Fruit fly (Drosophila melanogaster) whole organism, prepupa: Measurements from ENCODE around the gene Kmn2.
A peak's percentile ranks its signal among the peaks of the same experiment; 100 is the strongest.

Experiments
- Blimp-1 ChIP-seq: fragments of 200-800 bp; sonication (Bioruptor generic); optimal IDR thresholded peaks from 3 replicates; lab custom pipeline; 2017; ENCODE audit warnings: missing biosample characterization, missing genetic modification characterization, mild to moderate bottlenecking, moderate library complexity, missing genetic modification reagents
- CG11762 ChIP-seq: fragments of 200-800 bp; sonication (Bioruptor generic); optimal IDR thresholded peaks from 3 replicates; lab custom pipeline; 2016; ENCODE audit warnings: missing biosample characterization, missing genetic modification characterization; ENCODE audit not compliant: insufficient read depth
- CG15336 ChIP-seq: fragments of 200-800 bp; sonication (Bioruptor generic); IDR thresholded peaks from 2 replicates; pipeline ENCODE4 v1.3.6; 2022; ENCODE audit warnings: missing biosample characterization, missing genetic modification characterization
- CG16779 ChIP-seq: fragments of 200-800 bp; sonication (Bioruptor generic); optimal IDR thresholded peaks from 3 replicates; lab custom pipeline; 2017; ENCODE audit warnings: missing biosample characterization, mild to moderate bottlenecking, missing genetic modification characterization
- CG3032 ChIP-seq: fragments of 200-800 bp; optimal IDR thresholded peaks from 2 replicates; lab custom pipeline; 2019; ENCODE audit warnings: missing biosample characterization, mild to moderate bottlenecking, missing genetic modification characterization, moderate library complexity
- CG3919 ChIP-seq: fragments of 200-800 bp; sonication (Bioruptor generic); optimal IDR thresholded peaks from 3 replicates; lab custom pipeline; 2016; ENCODE audit warnings: missing biosample characterization, missing genetic modification characterization
- CG4318 ChIP-seq: fragments of 200-800 bp; sonication (Bioruptor generic); optimal IDR thresholded peaks from 3 replicates; lab custom pipeline; 2017; ENCODE audit warnings: missing biosample characterization, mild to moderate bottlenecking, missing genetic modification characterization
- CG6163 ChIP-seq: fragments of 200-800 bp; sonication (Bioruptor generic); IDR thresholded peaks from 3 replicates; pipeline ENCODE4 v1.3.6; 2022; ENCODE audit warnings: missing biosample characterization, missing genetic modification characterization
- CG6276 ChIP-seq: fragments of 200-800 bp; sonication (Bioruptor generic); optimal IDR thresholded peaks from 2 replicates; lab custom pipeline; 2017; ENCODE audit warnings: missing biosample characterization, mild to moderate bottlenecking, missing genetic modification characterization
- CG6792 ChIP-seq: fragments of 200-800 bp; sonication (Bioruptor generic); optimal IDR thresholded peaks from 3 replicates; lab custom pipeline; 2016; ENCODE audit warnings: missing biosample characterization, missing genetic modification characterization
- CG6854 ChIP-seq: fragments of 200-800 bp; sonication (Bioruptor generic); optimal IDR thresholded peaks from 2 replicates; lab custom pipeline; 2017; ENCODE audit warnings: missing biosample characterization, mild to moderate bottlenecking, missing genetic modification characterization
- CG7368 ChIP-seq: fragments of 200-800 bp; sonication (Bioruptor generic); optimal IDR thresholded peaks from 3 replicates; lab custom pipeline; 2016; ENCODE audit warnings: missing biosample characterization, missing genetic modification characterization
- CG8632 ChIP-seq: fragments of 200-800 bp; sonication (Bioruptor generic); optimal IDR thresholded peaks from 3 replicates; lab custom pipeline; 2016; ENCODE audit warnings: missing biosample characterization, missing genetic modification characterization
- CG9139 ChIP-seq: fragments of 200-800 bp; sonication (Bioruptor generic); optimal IDR thresholded peaks from 3 replicates; lab custom pipeline; 2017; ENCODE audit warnings: missing biosample characterization, mild to moderate bottlenecking, missing genetic modification characterization
- Eip75B ChIP-seq: fragments of 200-800 bp; sonication (Bioruptor generic); optimal IDR thresholded peaks from 3 replicates; lab custom pipeline; 2016; ENCODE audit warnings: missing biosample characterization, missing genetic modification characterization
- Eip78C ChIP-seq: fragments of 200-800 bp; sonication (Bioruptor generic); peaks from one replicate; lab custom pipeline; 2016; ENCODE audit warnings: missing biosample characterization, missing genetic modification characterization
- Eip93F ChIP-seq: fragments of 200-800 bp; sonication (Bioruptor generic); optimal IDR thresholded peaks from 2 replicates; lab custom pipeline; 2016; ENCODE audit warnings: missing biosample characterization, mild to moderate bottlenecking, missing genetic modification characterization
- Ets21C ChIP-seq: fragments of 200-800 bp; sonication (Bioruptor generic); optimal IDR thresholded peaks from 3 replicates; lab custom pipeline; 2016; ENCODE audit warnings: missing biosample characterization, missing genetic modification characterization
- Gug ChIP-seq: fragments of 200-800 bp; sonication (Bioruptor generic); IDR thresholded peaks from 2 replicates; pipeline ENCODE4 v1.3.6; 2022; ENCODE audit warnings: missing biosample characterization, missing genetic modification characterization
- Hr39 ChIP-seq: fragments of 200-800 bp; sonication (Bioruptor generic); optimal IDR thresholded peaks from 2 replicates; lab custom pipeline; 2016; ENCODE audit warnings: missing biosample characterization, missing genetic modification characterization
- Lpt ChIP-seq: fragments of 200-800 bp; sonication (Bioruptor generic); optimal IDR thresholded peaks from 3 replicates; lab custom pipeline; 2016; ENCODE audit warnings: missing biosample characterization, missing genetic modification characterization
- OdsH ChIP-seq: fragments of 200-800 bp; sonication (Bioruptor generic); optimal IDR thresholded peaks from 3 replicates; lab custom pipeline; 2016; ENCODE audit warnings: missing biosample characterization, missing genetic modification characterization
- Smox ChIP-seq: fragments of 200-800 bp; sonication (Bioruptor generic); optimal IDR thresholded peaks from 3 replicates; lab custom pipeline; 2016; ENCODE audit warnings: missing biosample characterization, missing genetic modification characterization
- Sox102F ChIP-seq: fragments of 200-800 bp; sonication (Bioruptor generic); optimal IDR thresholded peaks from 2 replicates; lab custom pipeline; 2016; ENCODE audit warnings: missing biosample characterization, mild to moderate bottlenecking, missing genetic modification characterization
- Sox14 ChIP-seq: fragments of 200-800 bp; sonication (Bioruptor generic); optimal IDR thresholded peaks from 3 replicates; lab custom pipeline; 2016; ENCODE audit warnings: missing biosample characterization, missing genetic modification characterization
- cyc ChIP-seq: fragments of 200-800 bp; sonication (Bioruptor generic); optimal IDR thresholded peaks from 3 replicates; lab custom pipeline; 2016; ENCODE audit warnings: missing biosample characterization, missing genetic modification characterization
- dsx ChIP-seq: fragments of 200-800 bp; optimal IDR thresholded peaks from 3 replicates; lab custom pipeline; 2019; ENCODE audit warnings: missing biosample characterization, mild to moderate bottlenecking, missing genetic modification characterization, moderate library complexity; ENCODE audit not compliant: poor library complexity, severe bottlenecking
- esn ChIP-seq: fragments of 200-800 bp; sonication (Bioruptor generic); optimal IDR thresholded peaks from 2 replicates; lab custom pipeline; 2016; ENCODE audit warnings: missing biosample characterization, mild to moderate bottlenecking, missing genetic modification characterization, moderate library complexity
- fd85E ChIP-seq: fragments of 200-800 bp; sonication (Bioruptor generic); optimal IDR thresholded peaks from 3 replicates; lab custom pipeline; 2016; ENCODE audit warnings: missing biosample characterization, missing genetic modification characterization
- fkh ChIP-seq: fragments of 200-800 bp; sonication (Bioruptor generic); optimal IDR thresholded peaks from 3 replicates; lab custom pipeline; 2017; ENCODE audit warnings: missing biosample characterization, mild to moderate bottlenecking, missing genetic modification characterization, moderate library complexity
- lz ChIP-seq: fragments of 200-800 bp; sonication (Bioruptor generic); optimal IDR thresholded peaks from 3 replicates; lab custom pipeline; 2016; ENCODE audit warnings: missing biosample characterization, missing genetic modification characterization
- spab ChIP-seq: fragments of 200-800 bp; sonication (Bioruptor generic); optimal IDR thresholded peaks from 2 replicates; lab custom pipeline; 2017; ENCODE audit warnings: missing biosample characterization, mild to moderate bottlenecking, missing genetic modification characterization, missing genetic modification reagents
- ss ChIP-seq, 2 experiments: fragments of 200-800 bp; sonication (Bioruptor generic); optimal IDR thresholded peaks; 2 replicates in 1 of 2; 3 replicates in 1 of 2; lab custom pipeline; 2017 to 2018; ENCODE audit warnings: mild to moderate bottlenecking in 2 of 2, missing biosample characterization in 2 of 2, missing genetic modification characterization in 2 of 2, moderate library complexity in 1 of 2
- svp ChIP-seq: fragments of 200-800 bp; sonication (Bioruptor generic); peaks from one replicate; lab custom pipeline; 2016; ENCODE audit warnings: missing biosample characterization, missing genetic modification characterization
- topi ChIP-seq: fragments of 200-800 bp; sonication (Bioruptor generic); optimal IDR thresholded peaks from 3 replicates; lab custom pipeline; 2016; ENCODE audit warnings: missing biosample characterization, missing genetic modification characterization
- vri ChIP-seq: fragments of 200-800 bp; sonication (Bioruptor generic); optimal IDR thresholded peaks from 3 replicates; lab custom pipeline; 2016; ENCODE audit warnings: missing biosample characterization, mild to moderate bottlenecking, missing genetic modification characterization

The Kmn2 gene

DNA sequence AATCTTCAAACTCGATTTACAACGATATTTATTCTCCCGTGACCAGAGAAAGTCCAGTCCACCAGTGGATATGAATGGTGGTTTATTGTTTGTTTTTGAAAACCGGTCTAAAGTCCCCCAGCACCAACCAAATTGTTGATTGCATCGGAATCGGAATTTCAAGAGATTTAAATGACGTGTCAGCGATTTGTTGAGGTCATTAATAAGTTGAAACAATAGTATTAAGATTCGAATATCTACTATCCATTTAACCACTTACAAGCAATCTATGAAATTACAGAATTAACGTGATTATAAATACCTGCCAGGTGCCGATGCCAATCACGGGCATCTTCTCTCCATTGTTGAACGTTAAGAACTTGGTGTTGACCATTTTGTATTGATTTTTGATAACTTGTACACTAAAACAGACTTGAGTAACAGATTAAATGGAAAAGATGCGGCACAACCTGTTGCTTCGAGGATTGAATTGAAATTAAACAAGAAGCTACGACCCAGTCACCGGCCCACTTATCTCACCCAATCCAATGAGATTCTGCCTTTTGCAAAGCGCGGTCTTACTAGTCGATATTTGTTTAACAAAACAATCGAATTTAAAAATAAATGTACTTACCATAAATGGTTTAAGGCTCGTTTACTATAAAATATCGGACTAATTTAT, 6.6 kb upstream of the Kmn2 start, which contains the start of gene CG2767:
CG2767 (minus strand) TSS at position 516 of the 661 bp plus-strand sequence.
- TF ChIP-seq Hr39 (GFP tag; lab: Kevin White, UChicago) (no peak), fkh (GFP tag; lab: Kevin White, UChicago) (no peak), CG9139 (GFP tag; lab: Kevin White, UChicago) (no peak), CG3919 (GFP tag; lab: Kevin White, UChicago) (no peak), lz (GFP tag; lab: Kevin White, UChicago) (no peak), Sox102F (GFP tag; lab: Kevin White, UChicago) (no peak), CG8632 (GFP tag; lab: Kevin White, UChicago) (no peak), fd85E (GFP tag; lab: Kevin White, UChicago) (no peak), CG6163 (no peak), svp (GFP tag; lab: Kevin White, UChicago) (peak; percentile 76), vri (no peak), CG15336 (0 out of 2 replicates have a peak, but pooled peaks have one; percentile 4), Smox (GFP tag; lab: Kevin White, UChicago) (no peak), Eip75B (GFP tag; lab: Kevin White, UChicago) (no peak), CG16779 (tag; lab: Kevin White, UChicago) (no peak), Eip78C (peak; percentile 74), CG7368 (GFP tag; lab: Kevin White, UChicago) (no peak), CG11762 (GFP tag; lab: Kevin White, UChicago) (no peak), CG3032 (tag; lab: Kevin White, UChicago) (no peak), esn (GFP tag; lab: Kevin White, UChicago) (peak; percentile 40), CG6792 (GFP tag; lab: Kevin White, UChicago) (no peak), cyc (no peak), topi (GFP tag; lab: Kevin White, UChicago) (no peak)

DNA sequence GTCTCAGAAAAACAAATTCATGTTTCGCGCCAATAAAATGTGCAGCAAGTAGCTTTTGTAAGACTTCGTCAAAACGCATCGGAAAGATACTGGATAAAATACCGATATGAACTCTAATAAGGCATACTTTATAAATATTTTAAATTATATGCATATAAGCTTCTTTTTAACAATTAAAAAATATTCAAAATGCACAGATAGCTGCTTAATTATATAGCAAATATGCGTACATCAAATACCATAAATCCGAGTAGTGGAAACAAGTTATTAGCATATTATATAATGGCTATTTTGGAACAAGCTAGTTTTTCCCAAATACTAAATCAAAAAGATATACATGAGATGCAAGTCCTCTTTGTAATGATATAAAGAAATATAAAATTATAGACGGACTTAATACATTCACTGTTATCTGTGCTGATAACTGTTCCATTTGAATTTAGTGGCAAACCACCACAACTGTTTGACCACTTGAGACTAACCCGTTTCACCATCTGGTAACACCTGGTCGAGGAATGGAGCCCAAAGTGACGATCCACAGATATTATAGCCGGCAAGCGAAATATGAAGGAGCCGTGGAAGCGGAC, 1.5 kb downstream of the Kmn2 start, which contains the start of gene PIG-H:
PIG-H (plus strand) TSS at position 303 of the 587 bp plus-strand sequence.
- TF ChIP-seq Hr39 (GFP tag; lab: Kevin White, UChicago) (peak; percentile 16), esn (GFP tag; lab: Kevin White, UChicago) (peak; percentile 16), Gug (GFP tag; lab: Robert Waterston, UW) (no peak), svp (GFP tag; lab: Kevin White, UChicago) (no peak), vri (peak; percentile 84), Sox14 (peak; percentile 14), CG4318 (GFP tag; lab: Kevin White, UChicago) (no peak)

DNA sequence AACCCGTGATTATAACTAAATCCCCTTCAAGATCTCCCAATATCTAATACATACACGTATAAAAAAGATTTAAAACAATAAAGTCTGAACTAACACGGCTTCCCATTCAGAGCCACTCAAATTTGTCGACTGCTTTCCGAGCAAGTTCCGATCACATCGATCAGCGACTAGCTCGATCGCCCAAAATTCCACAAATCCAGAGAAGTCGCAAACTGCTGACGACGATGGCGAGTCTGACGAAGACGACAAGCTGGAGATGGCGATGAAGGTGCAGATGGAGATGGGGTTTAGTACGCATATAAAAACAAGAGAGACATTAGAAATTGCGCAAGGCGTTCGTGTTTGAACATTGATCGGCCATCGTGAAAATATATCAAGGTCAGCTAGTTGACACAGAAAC, 2.3 kb downstream of the Kmn2 start:
- TF ChIP-seq topi (GFP tag; lab: Kevin White, UChicago) = no peak

DNA sequence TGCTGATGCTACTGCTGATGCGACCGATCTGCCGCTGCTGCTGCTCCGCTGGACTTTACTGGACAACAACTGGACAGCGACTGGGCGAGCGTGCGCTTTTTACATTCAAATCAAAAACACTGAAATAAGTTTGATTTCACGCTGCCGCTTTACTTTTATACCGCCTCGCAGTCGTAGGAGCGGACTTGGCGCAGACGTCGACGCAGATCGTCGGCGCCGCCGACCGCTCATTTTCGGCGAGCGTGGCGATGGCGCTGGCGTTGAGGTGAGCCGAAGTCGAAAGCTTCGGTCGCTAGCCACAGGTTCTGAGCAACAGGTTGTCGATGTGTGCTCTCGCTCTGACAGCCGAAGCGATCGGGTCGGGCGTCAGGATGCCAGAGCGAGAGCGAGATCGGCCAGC, 5.4 kb downstream of the Kmn2 start, which contains the start of gene Elovl7:
Elovl7 (minus strand) TSS at position 131 of the 400 bp plus-strand sequence.
- TF ChIP-seq Eip78C (peak; percentile 28), CG6163 (no peak), CG6854 (GFP tag; lab: Kevin White, UChicago) (peak; percentile 76), Gug (GFP tag; lab: Robert Waterston, UW) (no peak), CG8632 (GFP tag; lab: Kevin White, UChicago) (no peak)

DNA sequence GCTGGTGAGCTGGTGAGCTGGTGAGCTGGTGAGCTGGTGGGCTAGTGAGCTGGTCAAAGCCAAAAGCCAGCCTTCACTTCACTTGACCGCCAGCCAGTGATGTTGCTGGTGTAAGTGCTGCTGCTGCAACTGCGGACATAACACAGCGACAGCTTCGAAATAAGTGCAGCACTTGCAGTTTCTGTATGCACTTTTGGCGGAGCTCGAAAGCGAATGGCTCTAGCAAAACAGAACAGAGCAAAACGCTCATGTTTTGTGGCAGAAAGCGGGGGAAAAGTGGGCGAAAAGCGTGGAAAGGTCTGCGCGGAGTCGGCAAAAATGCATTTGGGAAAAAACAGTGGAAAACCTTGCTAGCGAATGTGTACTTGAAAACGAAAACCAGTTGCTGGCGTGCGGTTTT, 6.5 kb downstream of the Kmn2 start:
- TF ChIP-seq fkh (GFP tag; lab: Kevin White, UChicago) = no peak
- no peak for TF ChIP-seq Blimp-1 (GFP tag; lab: Kevin White, UChicago)
- TF ChIP-seq Eip78C = peak; percentile 44
- no peak for TF ChIP-seq CG3032 (tag; lab: Kevin White, UChicago)
- no peak for TF ChIP-seq CG8632 (GFP tag; lab: Kevin White, UChicago)

DNA sequence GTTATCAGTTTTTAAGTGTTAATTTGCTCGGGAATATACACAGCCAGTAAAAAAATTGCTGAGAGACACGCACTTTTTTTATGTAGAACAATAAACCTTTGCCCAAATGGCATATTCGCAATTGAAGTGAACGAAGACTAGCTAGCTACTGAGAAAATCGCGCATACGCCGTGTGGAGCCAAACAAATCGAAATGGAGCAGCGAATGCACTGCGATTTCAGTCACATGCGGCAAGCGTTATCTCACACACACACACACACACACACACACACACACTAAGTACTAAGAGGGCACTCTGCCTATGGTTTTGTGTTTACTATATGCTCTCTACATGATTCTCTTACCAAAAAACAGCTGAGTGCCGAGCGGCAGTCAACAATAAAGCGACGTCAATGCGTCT, 7.6 kb downstream of the Kmn2 start:
- TF ChIP-seq Ets21C (GFP tag; lab: Kevin White, UChicago) (no peak), ss (GFP tag; optimal IDR thresholded peaks at IDR 0.05; lab: Kevin White, UChicago) (no peak), Sox14 (no peak), CG11762 (GFP tag; lab: Kevin White, UChicago) (no peak), OdsH (GFP tag; lab: Kevin White, UChicago) (no peak), CG7368 (GFP tag; lab: Kevin White, UChicago) (no peak), Eip93F (GFP tag; lab: Kevin White, UChicago) (no peak), Hr39 (GFP tag; lab: Kevin White, UChicago) (no peak), CG6276 (GFP tag; lab: Kevin White, UChicago) (no peak), Blimp-1 (GFP tag; lab: Kevin White, UChicago) (no peak), fkh (GFP tag; lab: Kevin White, UChicago) (no peak), spab (no peak), Lpt (GFP tag; lab: Kevin White, UChicago) (no peak), CG3032 (tag; lab: Kevin White, UChicago) (no peak), dsx (GFP tag; lab: Kevin White, UChicago) (no peak)
